Worm (Caenorhabditis elegans) whole organism, L2 larva: ENCODE results near the gene best-4.

Experiments used
- mdl-1 ChIP-seq, 2 experiments: fragments of 150-350 bp in 1 of 2; sonication (generic microtip) in 1 of 2; optimal IDR thresholded peaks; 2 replicates each; lab custom pipeline; 2017; ENCODE audit warnings: missing biosample characterization in 2 of 2, missing genetic modification characterization in 2 of 2
- unc-62 ChIP-seq: fragments of 150-350 bp; optimal IDR thresholded peaks from 2 replicates; lab custom pipeline; 2014; ENCODE audit warnings: missing biosample characterization, missing genetic modification reagents, missing genetic modification characterization
- zag-1 ChIP-seq: fragments of 150-350 bp; optimal IDR thresholded peaks from 2 replicates; lab custom pipeline; 2014; ENCODE audit warnings: missing biosample characterization, missing genetic modification characterization
- ztf-1 ChIP-seq: fragments of 200-800 bp; sonication (Bioruptor generic); conservative IDR thresholded peaks from 2 replicates; pipeline ENCODE4 v1.3.6; 2022; ENCODE audit warnings: missing genetic modification characterization, missing compliant biosample characterization

DNA sequence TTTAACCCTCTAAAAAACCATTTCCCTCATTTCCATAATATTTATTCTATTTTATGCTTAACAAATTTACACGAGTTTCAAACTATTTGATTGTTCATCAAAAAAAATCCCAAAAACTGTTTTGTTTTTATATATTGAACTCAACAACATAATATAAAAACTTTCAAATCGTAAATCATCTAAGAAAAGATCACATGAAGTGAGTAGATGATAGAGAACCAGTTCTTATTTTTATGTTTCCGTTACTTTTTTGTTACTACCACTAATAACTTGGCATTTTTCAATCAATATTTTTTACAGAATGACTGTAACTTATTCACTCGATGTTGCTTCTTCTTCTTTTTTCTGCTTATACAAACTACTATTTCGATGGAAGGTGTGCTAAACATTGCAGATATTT is 1.0 kb upstream of the best-4 start, which contains the start of gene best-3:
- TF ChIP-seq mdl-1 (tag; optimal IDR thresholded peaks at IDR 0.05; lab: Kevin White, UChicago) (no peak), unc-62 (GFP tag; lab: Kevin White, UChicago) (no peak), ztf-1 (GFP tag; lab: Robert Waterston, UW) (no peak), zag-1 (tag; lab: Kevin White, UChicago) (no peak)
